Fruit fly (Drosophila melanogaster) whole organism, embryonic: Measurements from ENCODE around the gene Tig.

Experiments used
- Antp ChIP-seq: fragments of 200-800 bp; sonication (Bioruptor generic); optimal IDR thresholded peaks from 3 replicates; lab custom pipeline; 2016; ENCODE audit warnings: missing biosample characterization, missing genetic modification characterization
- B-H1 ChIP-seq: fragments of 200-800 bp; sonication (Bioruptor generic); IDR thresholded peaks from 3 replicates; pipeline ENCODE4 v1.3.6; 2022; ENCODE audit warnings: missing biosample characterization, missing genetic modification characterization
- CG10366 ChIP-seq: fragments of 200-800 bp; sonication (Bioruptor generic); IDR thresholded peaks from 2 replicates; pipeline ENCODE4 v1.3.6; 2022; ENCODE audit warnings: missing biosample characterization, missing genetic modification characterization
- CG12071 ChIP-seq: fragments of 200-800 bp; sonication (Bioruptor generic); optimal IDR thresholded peaks from 3 replicates; lab custom pipeline; 2018; ENCODE audit warnings: missing biosample characterization, mild to moderate bottlenecking, missing genetic modification characterization
- CG12299 ChIP-seq: fragments of 200-800 bp; sonication (Bioruptor generic); optimal IDR thresholded peaks from 2 replicates; lab custom pipeline; 2018; ENCODE audit warnings: missing biosample characterization, mild to moderate bottlenecking, missing genetic modification characterization
- CG14441 ChIP-seq: fragments of 200-800 bp; sonication (Bioruptor generic); IDR thresholded peaks from 2 replicates; pipeline ENCODE4 v1.3.6; 2022; ENCODE audit warnings: missing biosample characterization, missing genetic modification characterization
- CG14965 ChIP-seq: fragments of 200-800 bp; sonication (Bioruptor generic); optimal IDR thresholded peaks from 2 replicates; lab custom pipeline; 2016; ENCODE audit warnings: missing biosample characterization, missing genetic modification characterization, borderline replicate concordance
- CG15479 ChIP-seq: fragments of 200-800 bp; sonication (Bioruptor generic); optimal IDR thresholded peaks from 3 replicates; lab custom pipeline; 2019; ENCODE audit warnings: missing biosample characterization, mild to moderate bottlenecking, missing genetic modification characterization, moderate library complexity
- CG17612 ChIP-seq: fragments of 200-800 bp; sonication (Bioruptor generic); IDR thresholded peaks from 2 replicates; pipeline ENCODE4 v1.3.6; 2022; ENCODE audit warnings: missing biosample characterization, missing genetic modification characterization
- CG3065 ChIP-seq: fragments of 200-800 bp; sonication (Bioruptor generic); optimal IDR thresholded peaks from 2 replicates; lab custom pipeline; 2016; ENCODE audit warnings: missing biosample characterization, missing genetic modification characterization
- CG3281 ChIP-seq: fragments of 200-800 bp; sonication (Bioruptor generic); optimal IDR thresholded peaks from 3 replicates; lab custom pipeline; 2017; ENCODE audit warnings: missing biosample characterization, mild to moderate bottlenecking, missing genetic modification characterization
- CG6654 ChIP-seq: fragments of 200-800 bp; sonication (Bioruptor generic); optimal IDR thresholded peaks from 2 replicates; lab custom pipeline; 2017; ENCODE audit warnings: missing biosample characterization, mild to moderate bottlenecking, missing genetic modification characterization
- CG7271 ChIP-seq: fragments of 200-800 bp; sonication (Bioruptor generic); optimal IDR thresholded peaks from 2 replicates; lab custom pipeline; 2018; ENCODE audit warnings: missing biosample characterization, mild to moderate bottlenecking, missing genetic modification characterization, moderate library complexity
- CG7987 ChIP-seq: fragments of 200-800 bp; sonication (Bioruptor generic); optimal IDR thresholded peaks from 2 replicates; lab custom pipeline; 2018; ENCODE audit warnings: missing biosample characterization, mild to moderate bottlenecking, missing genetic modification characterization, moderate library complexity
- CG8924 ChIP-seq: fragments of 200-800 bp; optimal IDR thresholded peaks from 3 replicates; lab custom pipeline; 2019; ENCODE audit warnings: missing biosample characterization, mild to moderate bottlenecking, missing genetic modification characterization, moderate library complexity
- CG9727 ChIP-seq: fragments of 200-800 bp; sonication (Bioruptor generic); optimal IDR thresholded peaks from 3 replicates; lab custom pipeline; 2017; ENCODE audit warnings: missing biosample characterization, mild to moderate bottlenecking, missing genetic modification characterization
- CG9797 ChIP-seq: fragments of 200-800 bp; sonication (Bioruptor generic); optimal IDR thresholded peaks from 3 replicates; lab custom pipeline; 2018; ENCODE audit warnings: missing biosample characterization, mild to moderate bottlenecking, missing genetic modification characterization
- CG9876 ChIP-seq: fragments of 200-800 bp; sonication (Bioruptor generic); optimal IDR thresholded peaks from 2 replicates; lab custom pipeline; 2016; ENCODE audit warnings: missing biosample characterization, missing genetic modification characterization
- Dbx ChIP-seq: fragments of 200-800 bp; sonication (Bioruptor generic); IDR thresholded peaks from 3 replicates; pipeline ENCODE4 v1.3.6; 2022; ENCODE audit warnings: missing biosample characterization, missing genetic modification characterization
- Dp ChIP-seq: fragments of 200-800 bp; sonication (Bioruptor generic); optimal IDR thresholded peaks from 2 replicates; lab custom pipeline; 2018; ENCODE audit warnings: missing biosample characterization, mild to moderate bottlenecking, missing genetic modification characterization, moderate library complexity
- Fer2 ChIP-seq: fragments of 200-800 bp; sonication (Bioruptor generic); optimal IDR thresholded peaks from 2 replicates; lab custom pipeline; 2018; ENCODE audit warnings: missing biosample characterization, mild to moderate bottlenecking, missing genetic modification characterization, moderate library complexity
- HHEX ChIP-seq: fragments of 200-800 bp; sonication (Bioruptor generic); optimal IDR thresholded peaks from 3 replicates; lab custom pipeline; 2017; ENCODE audit warnings: missing biosample characterization, mild to moderate bottlenecking, missing genetic modification characterization, missing genetic modification reagents
- HLH4C ChIP-seq: fragments of 200-800 bp; sonication (Bioruptor generic); IDR thresholded peaks from 3 replicates; pipeline ENCODE4 v1.3.6; 2022; ENCODE audit warnings: missing biosample characterization, missing genetic modification characterization; ENCODE audit not compliant: partially characterized antibody
- Hr3 ChIP-seq: fragments of 200-800 bp; sonication (Bioruptor generic); optimal IDR thresholded peaks from 3 replicates; lab custom pipeline; 2016; ENCODE audit warnings: missing biosample characterization, missing genetic modification characterization
- Max ChIP-seq: fragments of 200-800 bp; sonication (Bioruptor generic); optimal IDR thresholded peaks from 2 replicates; lab custom pipeline; 2016; ENCODE audit warnings: missing biosample characterization, mild to moderate bottlenecking, missing genetic modification characterization
- Oli ChIP-seq: fragments of 200-800 bp; sonication (Bioruptor generic); optimal IDR thresholded peaks from 2 replicates; lab custom pipeline; 2018; ENCODE audit warnings: missing biosample characterization, mild to moderate bottlenecking, missing genetic modification characterization, moderate library complexity
- Ssrp ChIP-seq: fragments of 200-800 bp; sonication (Bioruptor generic); optimal IDR thresholded peaks from 2 replicates; lab custom pipeline; 2018; ENCODE audit warnings: missing biosample characterization, mild to moderate bottlenecking, missing genetic modification characterization, moderate library complexity
- az2 ChIP-seq: fragments of 200-800 bp; sonication (Bioruptor generic); optimal IDR thresholded peaks from 3 replicates; lab custom pipeline; 2016; ENCODE audit warnings: missing biosample characterization, missing genetic modification characterization
- btn ChIP-seq: fragments of 200-800 bp; sonication (Bioruptor generic); optimal IDR thresholded peaks from 2 replicates; lab custom pipeline; 2016; ENCODE audit warnings: missing biosample characterization, missing genetic modification characterization
- caup ChIP-seq: fragments of 200-800 bp; sonication (Bioruptor generic); optimal IDR thresholded peaks from 3 replicates; lab custom pipeline; 2017; ENCODE audit warnings: missing biosample characterization, mild to moderate bottlenecking, missing genetic modification characterization, moderate library complexity; ENCODE audit not compliant: severe bottlenecking
- dan ChIP-seq: fragments of 200-800 bp; sonication (Bioruptor generic); IDR thresholded peaks from 2 replicates; pipeline ENCODE4 v1.3.6; 2022; ENCODE audit warnings: missing biosample characterization, missing genetic modification characterization
- gce ChIP-seq: fragments of 200-800 bp; sonication (Bioruptor generic); IDR thresholded peaks from 3 replicates; pipeline ENCODE4 v1.3.6; 2022; ENCODE audit warnings: missing biosample characterization, missing genetic modification characterization
- hbn ChIP-seq: fragments of 200-800 bp; sonication (Bioruptor generic); IDR thresholded peaks from 2 replicates; pipeline ENCODE4 v1.3.6; 2022; ENCODE audit warnings: missing biosample characterization, missing genetic modification characterization; ENCODE audit not compliant: partially characterized antibody
- jing ChIP-seq: fragments of 200-800 bp; sonication (Bioruptor generic); optimal IDR thresholded peaks from 2 replicates; lab custom pipeline; 2018; ENCODE audit warnings: missing biosample characterization, mild to moderate bottlenecking, missing genetic modification characterization
- klu ChIP-seq: fragments of 200-800 bp; sonication (Bioruptor generic); IDR thresholded peaks from 2 replicates; pipeline ENCODE4 v1.3.6; 2022; ENCODE audit warnings: missing biosample characterization, missing genetic modification characterization
- knrl ChIP-seq: fragments of 200-800 bp; sonication (Bioruptor generic); IDR thresholded peaks from 3 replicates; pipeline ENCODE4 v1.3.6; 2022; ENCODE audit warnings: missing biosample characterization, missing genetic modification characterization; ENCODE audit not compliant: partially characterized antibody
- lov ChIP-seq, 2 experiments: fragments of 200-800 bp in 1 of 2; fragments of >200 bp in 1 of 2; sonication (Bioruptor generic) in 1 of 2; IDR thresholded peaks in 1 of 2; optimal IDR thresholded peaks in 1 of 2; 2 replicates in 1 of 2; 3 replicates in 1 of 2; pipeline versions ENCODE4 v1.3.6 to Lab custom; 2017 to 2022; ENCODE audit warnings: missing biosample characterization in 1 of 2, missing genetic modification characterization in 1 of 2
- mld ChIP-seq: fragments of 200-800 bp; sonication (Bioruptor generic); IDR thresholded peaks from 3 replicates; pipeline ENCODE4 v1.3.6; 2022; ENCODE audit warnings: missing biosample characterization, missing genetic modification characterization; ENCODE audit not compliant: partially characterized antibody
- nau ChIP-seq: fragments of 200-800 bp; sonication (Bioruptor generic); optimal IDR thresholded peaks from 3 replicates; lab custom pipeline; 2017; ENCODE audit warnings: missing biosample characterization, mild to moderate bottlenecking, missing genetic modification characterization, missing genetic modification reagents
- nom ChIP-seq: fragments of 200-800 bp; sonication (Bioruptor generic); optimal IDR thresholded peaks from 2 replicates; lab custom pipeline; 2017; ENCODE audit warnings: missing biosample characterization, missing genetic modification characterization, mild to moderate bottlenecking, moderate library complexity, missing genetic modification reagents
- onecut ChIP-seq: fragments of 200-800 bp; sonication (Bioruptor generic); IDR thresholded peaks from 2 replicates; pipeline ENCODE4 v1.3.6; 2022; ENCODE audit warnings: missing biosample characterization, missing genetic modification characterization
- otp ChIP-seq: fragments of 200-800 bp; sonication (Bioruptor generic); IDR thresholded peaks from 3 replicates; pipeline ENCODE4, ENCODE4 v1.3.6; 2022; ENCODE audit warnings: missing biosample characterization, missing genetic modification characterization
- pfk ChIP-seq: fragments of 200-800 bp; sonication (Bioruptor generic); optimal IDR thresholded peaks from 2 replicates; lab custom pipeline; 2018; ENCODE audit warnings: missing biosample characterization, mild to moderate bottlenecking, missing genetic modification characterization, moderate library complexity
- row ChIP-seq: fragments of 200-800 bp; sonication (Bioruptor generic); IDR thresholded peaks from 3 replicates; pipeline ENCODE4 v1.3.6; 2022; ENCODE audit warnings: missing biosample characterization, missing genetic modification characterization
- sim ChIP-seq: fragments of 200-800 bp; sonication (Bioruptor generic); IDR thresholded peaks from 2 replicates; pipeline ENCODE4 v1.3.6; 2022; ENCODE audit warnings: missing biosample characterization, missing genetic modification characterization
- sima ChIP-seq: fragments of 200-800 bp; sonication (Bioruptor generic); optimal IDR thresholded peaks from 2 replicates; lab custom pipeline; 2016; ENCODE audit warnings: missing biosample characterization, missing genetic modification characterization
- ssp ChIP-seq: fragments of 200-800 bp; sonication (Bioruptor generic); IDR thresholded peaks from 2 replicates; pipeline ENCODE4 v1.3.6; 2022; ENCODE audit warnings: missing biosample characterization, missing genetic modification characterization
- trh ChIP-seq: fragments of 200-800 bp; sonication (Bioruptor generic); optimal IDR thresholded peaks from 2 replicates; lab custom pipeline; 2016; ENCODE audit warnings: missing biosample characterization, missing genetic modification characterization

Gene Tig

dm6 chr2L:6455955-6456599 lies 33.0 kb upstream of the Tig start, which contains the start of gene frj (continued):
- no peak for TF ChIP-seq HHEX (GFP tag; lab: Kevin White, UChicago)
- TF ChIP-seq CG10366 (GFP tag; lab: Robert Waterston, UW) = peak; percentile 66
- no peak for TF ChIP-seq caup (GFP tag; lab: Kevin White, UChicago)
- TF ChIP-seq HLH4C (GFP tag; lab: Robert Waterston, UW) = 0 out of 3 replicates have a peak, but pooled peaks have one; percentile 45
- TF ChIP-seq CG14965 (GFP tag; lab: Kevin White, UChicago) = no peak
- TF ChIP-seq CG9876 = peak; percentile 81
- peak; percentile 75 for TF ChIP-seq CG9727 (GFP tag; lab: Kevin White, UChicago)
- peak; percentile 67; the same call in 2 of the 3 replicates for TF ChIP-seq otp (GFP tag; lab: Robert Waterston, UW)
- peak; percentile 79 for TF ChIP-seq Antp
- no peak for TF ChIP-seq gce (GFP tag; lab: Robert Waterston, UW)
- no peak for TF ChIP-seq lov (optimal IDR thresholded peaks at IDR 0.05; lab: Kevin White, UChicago)
- peak; percentile 47; the same call in 1 of the 3 replicates for TF ChIP-seq lov (GFP tag; IDR thresholded peaks at IDR 0.05; lab: Robert Waterston, UW)
- peak; percentile 99 for TF ChIP-seq ssp (GFP tag; lab: Robert Waterston, UW)
- no peak for TF ChIP-seq sima (GFP tag; lab: Kevin White, UChicago)
- no peak for TF ChIP-seq CG15479
- no peak for TF ChIP-seq mld
- peak; percentile 48; the same call in 1 of the 2 replicates for TF ChIP-seq klu
- no peak for TF ChIP-seq nau
- TF ChIP-seq CG7271 = no peak
- peak; percentile 39; the same call in 1 of the 3 replicates for TF ChIP-seq B-H1
- no peak for TF ChIP-seq CG17612
- peak; percentile 78 for TF ChIP-seq Hr3 (GFP tag; lab: Kevin White, UChicago)
- TF ChIP-seq CG7987 (GFP tag; lab: Kevin White, UChicago) = no peak
- TF ChIP-seq Max (GFP tag; lab: Kevin White, UChicago) = peak; percentile 29
- TF ChIP-seq nom (GFP tag; lab: Kevin White, UChicago) = no peak
- peak; percentile 45 for TF ChIP-seq Dp (GFP tag; lab: Kevin White, UChicago)
- TF ChIP-seq pfk = no peak
- TF ChIP-seq CG3281 (GFP tag; lab: Kevin White, UChicago) = peak; percentile 49
- TF ChIP-seq CG12071 (GFP tag; lab: Kevin White, UChicago) = no peak
- TF ChIP-seq knrl (GFP tag; lab: Robert Waterston, UW) = peak; percentile 78
- TF ChIP-seq dan (GFP tag; lab: Robert Waterston, UW) = no peak
- TF ChIP-seq sim (GFP tag; lab: Robert Waterston, UW) = no peak
- TF ChIP-seq CG3065 = peak; percentile 47
- TF ChIP-seq Ssrp = peak; percentile 61
- no peak for TF ChIP-seq trh (GFP tag; lab: Kevin White, UChicago)
- TF ChIP-seq jing (GFP tag; lab: Kevin White, UChicago) = no peak
- peak; percentile 53 for TF ChIP-seq az2 (GFP tag; lab: Kevin White, UChicago)
- no peak for TF ChIP-seq btn (GFP tag; lab: Kevin White, UChicago)
- peak; percentile 49 for TF ChIP-seq Oli (tag; lab: Kevin White, UChicago)
- TF ChIP-seq CG6654 (GFP tag; lab: Kevin White, UChicago) = peak; percentile 9
- TF ChIP-seq CG12299 (tag; lab: Kevin White, UChicago) = peak; percentile 62
- peak; percentile 66 for TF ChIP-seq onecut
- peak; percentile 60 for TF ChIP-seq CG8924
- TF ChIP-seq Fer2 (tag; lab: Kevin White, UChicago) = no peak
- peak; percentile 90 for TF ChIP-seq row (GFP tag; lab: Robert Waterston, UW)
- peak; percentile 59; the same call in 2 of the 3 replicates for TF ChIP-seq Dbx (GFP tag; lab: Robert Waterston, UW)
- 0 out of 2 replicates have a peak, but pooled peaks have one; percentile 26 for TF ChIP-seq hbn (GFP tag; lab: Robert Waterston, UW)
- TF ChIP-seq CG14441 = peak; percentile 70
- TF ChIP-seq CG9797 (GFP tag; lab: Kevin White, UChicago) = peak; percentile 94
